Worm (Caenorhabditis elegans): Measurements from ENCODE around the gene F19F10.3.

DNA sequence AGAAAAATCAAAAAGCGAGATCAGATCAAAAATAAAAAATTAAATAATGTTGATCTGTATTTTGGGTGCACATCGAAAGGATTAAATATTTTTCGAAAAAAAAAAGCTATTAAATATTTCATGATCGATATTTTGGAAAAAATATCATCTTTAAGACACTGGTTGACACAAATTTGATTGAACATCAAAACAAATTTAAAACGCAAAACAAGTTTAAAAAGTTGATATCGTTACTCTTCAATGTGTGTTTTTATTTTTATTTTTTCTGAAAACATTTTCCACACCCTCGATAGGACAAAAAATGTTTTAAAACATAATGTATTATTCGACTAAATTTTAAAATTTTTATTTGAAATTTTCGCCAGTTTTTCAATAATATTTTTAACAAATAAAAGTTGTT is 13.9 kb upstream of the F19F10.3 start, which contains the start of gene C54F6.12:
- TF ChIP-seq F13H6.1 (tag; optimal IDR thresholded peaks at IDR 0.05) = no peak
- TF ChIP-seq lin-39 (tag; optimal IDR thresholded peaks at IDR 0.05) = no peak
- no peak for TF ChIP-seq elt-3 (tag; optimal IDR thresholded peaks at IDR 0.05)
- no peak for TF ChIP-seq ama-1 (optimal IDR thresholded peaks at IDR 0.05)
- no peak for TF ChIP-seq sma-3 (GFP tag; optimal IDR thresholded peaks at IDR 0.05)
- TF ChIP-seq ztf-11 (tag; optimal IDR thresholded peaks at IDR 0.05) = no peak
- TF ChIP-seq unc-62 (GFP tag; optimal IDR thresholded peaks at IDR 0.05) = no peak
- TF ChIP-seq skn-1 (tag; optimal IDR thresholded peaks at IDR 0.05) = no peak
- no peak for TF ChIP-seq dmd-4 (tag; optimal IDR thresholded peaks at IDR 0.05)
